Worm (Caenorhabditis elegans) whole organism, midembryonic: ENCODE results near the gene srh-245.

Experiments
- T22C8.4 ChIP-seq: fragments of 200-800 bp; sonication (Bioruptor generic); IDR thresholded peaks from 2 replicates; pipeline ENCODE4 v1.3.6; 2022; ENCODE audit warnings: missing genetic modification characterization, missing compliant biosample characterization
- cog-1 ChIP-seq: sonication (generic microtip); optimal IDR thresholded peaks from 2 replicates; lab custom pipeline; 2016; ENCODE audit warnings: missing genetic modification characterization, missing compliant biosample characterization
- flt-1 ChIP-seq: fragments of 200-800 bp; sonication (Bioruptor generic); IDR thresholded peaks from 2 replicates; pipeline ENCODE4 v1.3.6; 2022; ENCODE audit warnings: missing genetic modification characterization, missing compliant biosample characterization
- klf-2 ChIP-seq: fragments of 200-800 bp; sonication (Bioruptor generic); conservative IDR thresholded peaks from 2 replicates; pipeline ENCODE4 v1.3.6; 2022; ENCODE audit warnings: missing genetic modification reagents, missing genetic modification characterization, missing compliant biosample characterization
- med-1 ChIP-seq: sonication (generic microtip); optimal IDR thresholded peaks from 2 replicates; lab custom pipeline; 2017; ENCODE audit warnings: missing genetic modification characterization, mild to moderate bottlenecking, missing compliant biosample characterization, antibody characterized with exemption, missing genetic modification reagents; ENCODE audit not compliant: insufficient read depth
- tab-1 ChIP-seq: fragments of 200-800 bp; sonication (Bioruptor generic); IDR thresholded peaks from 2 replicates; pipeline ENCODE4 v1.3.6; 2022; ENCODE audit warnings: missing genetic modification characterization, missing compliant biosample characterization
- ztf-23 ChIP-seq: fragments of 200-800 bp; sonication (Bioruptor generic); IDR thresholded peaks from 2 replicates; pipeline ENCODE4 v1.3.6; 2022; ENCODE audit warnings: missing genetic modification reagents, missing genetic modification characterization, missing compliant biosample characterization
- ztf-29 ChIP-seq: fragments of 200-800 bp; sonication (Bioruptor generic); IDR thresholded peaks from 2 replicates; pipeline ENCODE4 v1.3.6; 2022; ENCODE audit warnings: missing genetic modification reagents, missing genetic modification characterization, missing compliant biosample characterization

ce11 chrV:699051-699450, 43.3 kb upstream of the srh-245 start:
- TF ChIP-seq tab-1 (GFP tag; lab: Robert Waterston, UW): no peak
- no peak for TF ChIP-seq cog-1
- no peak for TF ChIP-seq flt-1 (GFP tag; lab: Robert Waterston, UW)
- TF ChIP-seq ztf-23: no peak
- TF ChIP-seq ztf-29: no peak
- no peak for TF ChIP-seq klf-2 (GFP tag; lab: Robert Waterston, UW)
- no peak for TF ChIP-seq med-1 (GFP tag; lab: Kevin White, UChicago)
- TF ChIP-seq T22C8.4: no peak
